Worm (Caenorhabditis elegans) whole organism, L2 larva: ENCODE measurements around the gene F48G7.4.
A peak's percentile ranks its signal among the peaks of the same experiment; 100 is the strongest.

Source experiments
- C34F6.9 ChIP-seq: fragments of 150-350 bp; optimal IDR thresholded peaks from 2 replicates; lab custom pipeline; 2014; ENCODE audit warnings: missing biosample characterization, missing genetic modification characterization
- F13H6.1 ChIP-seq: sonication (generic microtip); optimal IDR thresholded peaks from 2 replicates; lab custom pipeline; 2016; ENCODE audit warnings: missing genetic modification characterization, missing compliant biosample characterization
- R02D3.7 ChIP-seq: fragments of 150-350 bp; optimal IDR thresholded peaks from 2 replicates; lab custom pipeline; 2014; ENCODE audit warnings: missing biosample characterization, missing genetic modification characterization
- Y55F3AM.14 ChIP-seq: fragments of 200-800 bp; sonication (Bioruptor generic); optimal IDR thresholded peaks from 2 replicates; lab custom pipeline; 2018; ENCODE audit warnings: mild to moderate bottlenecking, missing genetic modification characterization, missing compliant biosample characterization
- ZK546.5 ChIP-seq: sonication (generic microtip); optimal IDR thresholded peaks from 2 replicates; lab custom pipeline; 2017; ENCODE audit warnings: missing biosample characterization, missing genetic modification characterization
- alr-1 ChIP-seq: fragments of 150-350 bp; optimal IDR thresholded peaks from 2 replicates; lab custom pipeline; 2014; ENCODE audit warnings: missing biosample characterization, missing genetic modification characterization
- ama-1 ChIP-seq: fragments of 150-350 bp; optimal IDR thresholded peaks from 2 replicates; lab custom pipeline; 2018; ENCODE audit warnings: inconsistent platforms
- blmp-1 ChIP-seq: sonication (generic microtip); optimal IDR thresholded peaks from 2 replicates; lab custom pipeline; 2017; ENCODE audit warnings: missing genetic modification characterization, mild to moderate bottlenecking, missing compliant biosample characterization, antibody characterized with exemption, moderate library complexity; ENCODE audit not compliant: insufficient read depth
- ceh-16 ChIP-seq: fragments of 150-350 bp; optimal IDR thresholded peaks from 2 replicates; lab custom pipeline; 2014; ENCODE audit warnings: missing biosample characterization, missing genetic modification characterization
- crh-2 ChIP-seq: sonication (generic microtip); optimal IDR thresholded peaks from 2 replicates; lab custom pipeline; 2017; ENCODE audit warnings: missing biosample characterization, missing genetic modification characterization
- egl-27 ChIP-seq: sonication (generic microtip); optimal IDR thresholded peaks from 3 replicates; lab custom pipeline; 2017; ENCODE audit warnings: missing biosample characterization, missing genetic modification reagents, missing genetic modification characterization
- elt-1 ChIP-seq: fragments of 150-350 bp; optimal IDR thresholded peaks from 2 replicates; lab custom pipeline; 2014; ENCODE audit warnings: missing biosample characterization, missing genetic modification characterization
- elt-3 ChIP-seq: sonication (generic microtip); optimal IDR thresholded peaks from 2 replicates; lab custom pipeline; 2017; ENCODE audit warnings: missing biosample characterization, missing genetic modification characterization
- fos-1 ChIP-seq: fragments of 150-350 bp; optimal IDR thresholded peaks from 2 replicates; lab custom pipeline; 2014; ENCODE audit warnings: missing biosample characterization, missing genetic modification characterization
- gmeb-1 ChIP-seq: fragments of 150-350 bp; optimal IDR thresholded peaks from 2 replicates; lab custom pipeline; 2014; ENCODE audit warnings: missing biosample characterization, missing genetic modification characterization
- lin-11 ChIP-seq: fragments of 150-350 bp; sonication (generic microtip); optimal IDR thresholded peaks from 2 replicates; lab custom pipeline; 2014; ENCODE audit warnings: missing biosample characterization, missing genetic modification characterization, inconsistent platforms, mixed read lengths
- lin-13 ChIP-seq: fragments of 150-350 bp; optimal IDR thresholded peaks from 2 replicates; lab custom pipeline; 2014; ENCODE audit warnings: missing biosample characterization, missing genetic modification reagents, missing genetic modification characterization
- lin-39 ChIP-seq: fragments of 150-350 bp; optimal IDR thresholded peaks from 2 replicates; lab custom pipeline; 2014; ENCODE audit warnings: missing biosample characterization, missing genetic modification reagents, missing genetic modification characterization
- mab-5 ChIP-seq: fragments of 150-350 bp; optimal IDR thresholded peaks from 2 replicates; lab custom pipeline; 2014; ENCODE audit warnings: missing biosample characterization, missing genetic modification characterization
- mbf-1 ChIP-seq: sonication (generic microtip); optimal IDR thresholded peaks from 2 replicates; lab custom pipeline; 2017; ENCODE audit warnings: missing biosample characterization, missing genetic modification characterization
- nhr-12 ChIP-seq: fragments of 150-350 bp; optimal IDR thresholded peaks from 2 replicates; lab custom pipeline; 2014; ENCODE audit warnings: missing biosample characterization, missing genetic modification characterization
- nhr-129 ChIP-seq: fragments of 150-350 bp; optimal IDR thresholded peaks from 2 replicates; lab custom pipeline; 2014; ENCODE audit warnings: missing biosample characterization, missing genetic modification characterization
- nhr-21 ChIP-seq: fragments of 150-350 bp; optimal IDR thresholded peaks from 2 replicates; lab custom pipeline; 2014; ENCODE audit warnings: missing biosample characterization, missing genetic modification characterization
- nhr-23 ChIP-seq: fragments of 150-350 bp; optimal IDR thresholded peaks from 2 replicates; lab custom pipeline; 2014; ENCODE audit warnings: missing biosample characterization, missing genetic modification reagents, missing genetic modification characterization
- nhr-237 ChIP-seq: fragments of 150-350 bp; optimal IDR thresholded peaks from 2 replicates; lab custom pipeline; 2014; ENCODE audit warnings: missing biosample characterization, missing genetic modification characterization
- nhr-25 ChIP-seq: fragments of 150-350 bp; sonication (generic microtip); optimal IDR thresholded peaks from 3 replicates; lab custom pipeline; 2014; ENCODE audit warnings: missing biosample characterization, missing genetic modification characterization
- nhr-6 ChIP-seq: fragments of 150-350 bp; optimal IDR thresholded peaks from 2 replicates; lab custom pipeline; 2014; ENCODE audit warnings: missing biosample characterization, missing genetic modification characterization
- nhr-77 ChIP-seq: fragments of 150-350 bp; optimal IDR thresholded peaks from 2 replicates; lab custom pipeline; 2014; ENCODE audit warnings: missing biosample characterization, missing genetic modification characterization
- sem-4 ChIP-seq: fragments of 150-350 bp; optimal IDR thresholded peaks from 2 replicates; lab custom pipeline; 2014; ENCODE audit warnings: missing biosample characterization, missing genetic modification reagents, missing genetic modification characterization
- sma-3 ChIP-seq: sonication (generic microtip); optimal IDR thresholded peaks from 2 replicates; lab custom pipeline; 2016; ENCODE audit warnings: missing genetic modification reagents, missing genetic modification characterization, missing compliant biosample characterization
- sma-9 ChIP-seq, 2 experiments: fragments of 150-350 bp in 1 of 2; sonication (generic microtip) in 1 of 2; optimal IDR thresholded peaks; 2 replicates each; lab custom pipeline; 2014 to 2016; ENCODE audit warnings: missing genetic modification characterization in 2 of 2, mild to moderate bottlenecking in 1 of 2, missing biosample characterization in 1 of 2, missing compliant biosample characterization in 1 of 2, missing genetic modification reagents in 1 of 2, moderate library complexity in 1 of 2
- snpc-4 ChIP-seq: fragments of 150-350 bp; optimal IDR thresholded peaks from 2 replicates; lab custom pipeline; 2014; ENCODE audit warnings: missing biosample characterization, missing genetic modification characterization
- ztf-1 ChIP-seq: fragments of 200-800 bp; sonication (Bioruptor generic); conservative IDR thresholded peaks from 2 replicates; pipeline ENCODE4 v1.3.6; 2022; ENCODE audit warnings: missing genetic modification characterization, missing compliant biosample characterization
- ztf-11 ChIP-seq: sonication (generic microtip); optimal IDR thresholded peaks from 2 replicates; lab custom pipeline; 2017; ENCODE audit warnings: missing biosample characterization, missing genetic modification characterization
- ztf-4 ChIP-seq: fragments of 150-350 bp; optimal IDR thresholded peaks from 2 replicates; lab custom pipeline; 2014; ENCODE audit warnings: missing biosample characterization, missing genetic modification characterization

The F48G7.4 gene

DNA sequence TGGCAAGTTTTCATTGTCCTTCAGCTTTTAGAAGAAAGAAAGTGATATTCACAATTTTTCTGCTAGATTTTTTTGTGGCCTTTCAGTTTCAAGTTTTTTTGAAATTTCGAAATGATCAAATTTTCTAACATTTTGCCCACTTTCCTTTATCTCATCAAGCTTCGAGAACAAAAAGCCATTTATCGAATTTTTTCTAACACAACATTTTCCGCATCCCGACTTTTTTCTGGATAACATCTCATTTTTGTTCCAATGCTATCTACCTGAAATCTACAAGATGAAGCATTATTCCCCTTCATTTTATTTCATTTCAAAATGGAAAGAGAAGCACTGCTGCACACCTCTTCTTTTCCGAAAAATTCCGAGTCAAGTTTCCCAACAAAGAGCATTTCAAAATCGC lies 26.3 kb upstream of the F48G7.4 start, which contains the start of gene ZK488.5:
Gene ZK488.5 (plus strand): TSS at position 301 of the 400 bp plus-strand sequence.
- no peak for TF ChIP-seq lin-39 (tag; lab: Kevin White, UChicago)
- no peak for TF ChIP-seq mab-5 (tag; lab: Kevin White, UChicago)
- no peak for TF ChIP-seq ceh-16 (tag; lab: Kevin White, UChicago)
- TF ChIP-seq sem-4 (tag; lab: Kevin White, UChicago) = no peak
- TF ChIP-seq F13H6.1 (tag; lab: Kevin White, UChicago) = no peak
- no peak for TF ChIP-seq nhr-23 (tag; lab: Kevin White, UChicago)
- no peak for TF ChIP-seq sma-9 (GFP tag; optimal IDR thresholded peaks at IDR 0.05; lab: Kevin White, UChicago)
- TF ChIP-seq sma-9 (tag; optimal IDR thresholded peaks at IDR 0.05; lab: Kevin White, UChicago) = no peak
- no peak for TF ChIP-seq fos-1 (tag; lab: Kevin White, UChicago)
- TF ChIP-seq crh-2 (tag; lab: Kevin White, UChicago) = no peak
- no peak for TF ChIP-seq nhr-21
- no peak for TF ChIP-seq elt-3 (tag; lab: Kevin White, UChicago)

DNA sequence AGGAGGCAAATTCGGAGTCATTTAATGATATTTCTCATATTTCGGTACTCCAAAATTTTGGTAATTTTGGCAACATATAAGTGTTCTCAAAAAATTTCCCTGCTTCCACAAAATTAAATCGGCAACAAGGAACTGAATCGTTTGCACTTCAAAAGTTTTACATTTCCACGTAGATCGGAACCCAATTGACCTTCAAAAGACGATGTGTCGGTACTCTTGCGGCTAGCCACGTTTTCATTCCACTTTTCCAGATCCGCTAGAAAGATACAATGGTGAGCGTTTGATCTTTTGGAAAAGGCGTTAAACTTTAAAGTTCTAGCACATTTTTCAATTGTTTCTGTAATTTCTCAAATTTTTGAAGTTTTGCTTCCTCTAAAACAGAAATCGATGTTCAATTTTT lies 22.3 kb upstream of the F48G7.4 start:
- no peak for TF ChIP-seq nhr-23 (tag; lab: Kevin White, UChicago)
- no peak for TF ChIP-seq ZK546.5 (tag; lab: Kevin White, UChicago)
- TF ChIP-seq ztf-4 (tag; lab: Kevin White, UChicago) = no peak
- peak; percentile 83 for TF ChIP-seq ceh-16 (tag; lab: Kevin White, UChicago)
- no peak for TF ChIP-seq nhr-129 (tag; lab: Kevin White, UChicago)
- no peak for TF ChIP-seq nhr-6 (tag; lab: Kevin White, UChicago)
- no peak for TF ChIP-seq lin-11 (tag; lab: Kevin White, UChicago)
- TF ChIP-seq mbf-1 (tag; lab: Kevin White, UChicago) = no peak
- peak; percentile 76 for TF ChIP-seq sma-9 (GFP tag; optimal IDR thresholded peaks at IDR 0.05; lab: Kevin White, UChicago)
- TF ChIP-seq sma-9 (tag; optimal IDR thresholded peaks at IDR 0.05; lab: Kevin White, UChicago) = no peak
- peak; percentile 29 for TF ChIP-seq elt-1 (tag; lab: Kevin White, UChicago)
- no peak for TF ChIP-seq snpc-4
- TF ChIP-seq ztf-11 (tag; lab: Kevin White, UChicago) = no peak

DNA sequence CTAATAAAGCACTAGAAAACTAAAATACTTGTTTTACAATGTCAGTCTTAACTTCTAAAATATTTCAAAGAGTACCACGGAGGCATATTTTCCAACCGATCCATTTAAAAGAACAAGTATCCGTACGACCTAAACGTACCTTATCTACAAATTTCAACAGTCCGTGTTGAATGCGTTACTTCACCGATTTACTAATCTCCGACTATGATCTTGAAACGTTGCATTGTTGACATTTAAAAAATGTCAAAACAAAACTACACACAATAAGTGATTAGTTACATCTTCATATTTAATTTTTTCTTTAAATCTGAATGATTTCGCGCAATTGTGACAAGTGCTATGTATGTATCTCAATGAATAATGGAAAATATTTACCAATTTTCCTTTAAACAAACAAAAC lies 21.4 kb upstream of the F48G7.4 start:
- TF ChIP-seq ama-1 (lab: Kevin White, UChicago) (no peak), elt-1 (tag; lab: Kevin White, UChicago) (peak; percentile 72), nhr-237 (no peak), sma-9 (GFP tag; optimal IDR thresholded peaks at IDR 0.05; lab: Kevin White, UChicago) (peak; percentile 66), sma-9 (tag; optimal IDR thresholded peaks at IDR 0.05; lab: Kevin White, UChicago) (no peak), ceh-16 (tag; lab: Kevin White, UChicago) (peak; percentile 61), nhr-25 (tag; lab: Kevin White, UChicago) (peak; percentile 24)

DNA sequence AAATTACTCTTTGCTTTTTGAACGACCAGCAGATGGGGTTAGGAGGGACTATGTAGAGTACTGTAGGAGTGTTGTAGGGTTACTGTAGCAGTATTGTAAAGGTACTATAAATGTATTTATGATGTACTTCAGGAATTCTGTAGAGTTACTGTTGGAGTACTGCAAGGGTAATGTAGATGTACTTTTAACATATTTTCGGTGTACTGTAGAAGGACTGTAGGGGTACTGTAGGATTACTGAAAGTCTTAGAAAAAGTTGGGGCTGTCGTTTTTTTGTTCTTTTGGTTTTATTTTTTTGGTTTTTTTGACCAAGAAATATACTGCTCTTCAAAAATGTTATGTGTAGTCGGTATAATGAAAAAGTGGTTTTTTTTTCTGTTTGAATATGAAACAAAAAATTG lies 20.6 kb upstream of the F48G7.4 start:
- TF ChIP-seq nhr-77 = no peak
- no peak for TF ChIP-seq lin-13
- no peak for TF ChIP-seq nhr-6 (tag; lab: Kevin White, UChicago)
- no peak for TF ChIP-seq blmp-1 (tag; lab: Kevin White, UChicago)
- TF ChIP-seq F13H6.1 (tag; lab: Kevin White, UChicago) = no peak
- no peak for TF ChIP-seq ztf-4 (tag; lab: Kevin White, UChicago)
- TF ChIP-seq sem-4 (tag; lab: Kevin White, UChicago) = no peak
- TF ChIP-seq elt-1 (tag; lab: Kevin White, UChicago) = no peak
- no peak for TF ChIP-seq elt-3 (tag; lab: Kevin White, UChicago)
- no peak for TF ChIP-seq alr-1
- no peak for TF ChIP-seq nhr-12
- TF ChIP-seq mab-5 (tag; lab: Kevin White, UChicago) = no peak
- TF ChIP-seq sma-3 (GFP tag; lab: Kevin White, UChicago) = no peak
- no peak for TF ChIP-seq C34F6.9
- TF ChIP-seq, all 48 proteins: peak for 0

DNA sequence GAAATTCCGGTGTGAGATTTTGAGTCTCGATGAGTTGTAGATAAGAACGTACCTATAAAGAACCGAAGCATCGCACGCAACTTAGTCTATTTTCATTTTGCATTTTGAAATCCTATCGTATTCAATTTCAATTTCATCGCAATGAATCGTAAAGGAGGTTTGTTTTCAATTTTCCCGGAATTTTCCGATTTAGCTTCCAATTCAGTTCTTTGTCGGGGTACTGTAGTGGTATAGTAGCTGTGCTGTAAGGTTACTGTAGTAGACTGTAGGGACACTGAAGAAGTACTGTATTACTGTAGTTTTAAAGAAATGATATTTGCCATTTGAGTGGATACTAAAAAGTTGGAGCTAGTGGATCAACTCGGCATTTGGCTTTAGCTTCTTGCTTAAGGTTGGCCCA lies 19.5 kb upstream of the F48G7.4 start:
- TF ChIP-seq sma-9 (GFP tag; optimal IDR thresholded peaks at IDR 0.05; lab: Kevin White, UChicago) (peak; percentile 47), sma-9 (tag; optimal IDR thresholded peaks at IDR 0.05; lab: Kevin White, UChicago) (no peak), ceh-16 (tag; lab: Kevin White, UChicago) (peak; percentile 2), crh-2 (tag; lab: Kevin White, UChicago) (no peak)
- TF ChIP-seq, all 48 proteins: peak for 2

DNA sequence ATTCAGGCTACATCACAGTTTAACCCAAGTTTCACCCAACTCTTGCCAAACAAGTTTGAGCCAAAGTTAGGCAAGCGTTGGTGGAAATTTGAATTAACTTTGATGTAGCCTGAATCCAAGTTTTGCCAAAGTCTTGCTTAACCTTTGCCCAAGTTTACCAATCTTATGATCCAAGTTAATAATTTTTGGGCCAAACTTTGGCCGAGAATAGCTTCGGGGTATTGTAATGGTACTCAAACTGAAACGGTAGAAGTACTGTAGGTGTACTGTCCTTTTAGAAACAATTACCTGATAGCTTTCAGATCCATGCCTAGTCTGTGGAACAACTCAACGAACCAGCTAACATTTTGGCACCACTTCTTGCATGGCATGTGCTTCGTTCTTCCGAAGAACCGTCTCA lies 19.0 kb upstream of the F48G7.4 start, which contains the start of gene nhr-251:
Gene nhr-251 (plus strand): TSS at position 301 of the 400 bp plus-strand sequence.
- TF ChIP-seq ztf-1 = no peak
- TF ChIP-seq R02D3.7 (tag; lab: Kevin White, UChicago) = no peak
- TF ChIP-seq Y55F3AM.14 (GFP tag; lab: Kevin White, UChicago) = no peak
- TF ChIP-seq nhr-129 (tag; lab: Kevin White, UChicago) = no peak
- no peak for TF ChIP-seq sem-4 (tag; lab: Kevin White, UChicago)
- no peak for TF ChIP-seq egl-27 (tag; lab: Kevin White, UChicago)
- no peak for TF ChIP-seq ztf-4 (tag; lab: Kevin White, UChicago)
- no peak for TF ChIP-seq gmeb-1
- TF ChIP-seq, all 48 proteins: peak for 0
